Fruit fly (Drosophila melanogaster) whole organism, prepupa: ENCODE data around the gene Rpn3.

Experiments used
- CG11294 ChIP-seq: fragments of 200-800 bp; sonication (Bioruptor generic); IDR thresholded peaks from 2 replicates; pipeline ENCODE4 v1.3.6; 2022; ENCODE audit warnings: missing biosample characterization, missing genetic modification characterization
- CG6808 ChIP-seq: fragments of 200-800 bp; sonication (Bioruptor generic); optimal IDR thresholded peaks from 3 replicates; lab custom pipeline; 2017; ENCODE audit warnings: missing biosample characterization, missing genetic modification characterization, mild to moderate bottlenecking, moderate library complexity, missing genetic modification reagents
- Eip78C ChIP-seq: fragments of 200-800 bp; sonication (Bioruptor generic); peaks from one replicate; lab custom pipeline; 2016; ENCODE audit warnings: missing biosample characterization, missing genetic modification characterization
- Ets21C ChIP-seq: fragments of 200-800 bp; sonication (Bioruptor generic); optimal IDR thresholded peaks from 3 replicates; lab custom pipeline; 2016; ENCODE audit warnings: missing biosample characterization, missing genetic modification characterization
- OdsH ChIP-seq: fragments of 200-800 bp; sonication (Bioruptor generic); optimal IDR thresholded peaks from 3 replicates; lab custom pipeline; 2016; ENCODE audit warnings: missing biosample characterization, missing genetic modification characterization
- Smox ChIP-seq: fragments of 200-800 bp; sonication (Bioruptor generic); optimal IDR thresholded peaks from 3 replicates; lab custom pipeline; 2016; ENCODE audit warnings: missing biosample characterization, missing genetic modification characterization
- cyc ChIP-seq: fragments of 200-800 bp; sonication (Bioruptor generic); optimal IDR thresholded peaks from 3 replicates; lab custom pipeline; 2016; ENCODE audit warnings: missing biosample characterization, missing genetic modification characterization
- lz ChIP-seq: fragments of 200-800 bp; sonication (Bioruptor generic); optimal IDR thresholded peaks from 3 replicates; lab custom pipeline; 2016; ENCODE audit warnings: missing biosample characterization, missing genetic modification characterization

- TF ChIP-seq cyc (no peak), lz (peak; percentile 26), Smox (GFP tag; lab: Kevin White, UChicago) (no peak), CG6808 (GFP tag; lab: Kevin White, UChicago) (peak; percentile 40), CG11294 (GFP tag; lab: Robert Waterston, UW) (no peak; the same call in 1 of the 2 replicates), Eip78C (peak; percentile 88), Ets21C (GFP tag; lab: Kevin White, UChicago) (no peak), OdsH (GFP tag; lab: Kevin White, UChicago) (peak; percentile 61)
These were observed 48.6 kb upstream of the Rpn3 start, which contains the start of gene CG31793 for dm6 chr2L:19002959-19003371.
